Worm (Caenorhabditis elegans) whole organism, young adult: ENCODE measurements around the gene rec-8.
A peak's percentile ranks its signal among the peaks of the same experiment; 100 is the strongest.

ENCODE experiments used
- B0035.1 ChIP-seq: sonication (generic microtip); optimal IDR thresholded peaks from 2 replicates; lab custom pipeline; 2016; ENCODE audit warnings: missing genetic modification characterization, mild to moderate bottlenecking, missing compliant biosample characterization, missing genotype, missing genetic modification reagents
- D2030.7 ChIP-seq: fragments of 200-800 bp; sonication (Bioruptor generic); IDR thresholded peaks from 2 replicates; pipeline ENCODE4 v1.3.6; 2022; ENCODE audit warnings: missing genetic modification reagents, missing genetic modification characterization, missing compliant biosample characterization
- F33H1.4 ChIP-seq: fragments of 200-800 bp; sonication (Bioruptor generic); IDR thresholded peaks from 2 replicates; pipeline ENCODE4 v1.3.6; 2022; ENCODE audit warnings: missing genetic modification reagents, missing genetic modification characterization, missing compliant biosample characterization
- F49E8.2 ChIP-seq: sonication (generic microtip); optimal IDR thresholded peaks from 3 replicates; lab custom pipeline; 2017; ENCODE audit warnings: missing genetic modification characterization, mild to moderate bottlenecking, missing compliant biosample characterization, antibody characterized with exemption, moderate library complexity; ENCODE audit not compliant: insufficient read depth
- K12H6.12 ChIP-seq: fragments of 200-800 bp; sonication (Bioruptor generic); optimal IDR thresholded peaks from 2 replicates; lab custom pipeline; 2018; ENCODE audit warnings: mild to moderate bottlenecking, missing genetic modification characterization, missing compliant biosample characterization
- T26A5.8 ChIP-seq: sonication (generic microtip); optimal IDR thresholded peaks from 2 replicates; lab custom pipeline; 2016; ENCODE audit warnings: missing genetic modification characterization, missing compliant biosample characterization
- Y53F4B.3 ChIP-seq: fragments of 200-800 bp; sonication (Bioruptor generic); IDR thresholded peaks from 2 replicates; pipeline ENCODE4 v1.3.6; 2022; ENCODE audit warnings: missing genetic modification reagents, missing genetic modification characterization, missing compliant biosample characterization
- Y53G8AR.9 ChIP-seq: fragments of 200-800 bp; sonication (Bioruptor generic); conservative IDR thresholded peaks from 2 replicates; pipeline ENCODE4 v1.3.6; 2022; ENCODE audit warnings: missing genetic modification reagents, missing genetic modification characterization, missing compliant biosample characterization
- Y56A3A.18 ChIP-seq: fragments of 200-800 bp; sonication (Bioruptor generic); IDR thresholded peaks from 2 replicates; pipeline ENCODE4 v1.3.6; 2022; ENCODE audit warnings: missing genetic modification reagents, missing genetic modification characterization, missing compliant biosample characterization
- Y95B8A.8 ChIP-seq: fragments of 200-800 bp; sonication (Bioruptor generic); IDR thresholded peaks from 2 replicates; pipeline ENCODE4 v1.3.6; 2022; ENCODE audit warnings: missing genetic modification reagents, missing genetic modification characterization, missing compliant biosample characterization
- ZK185.1 ChIP-seq: sonication (generic microtip); optimal IDR thresholded peaks from 2 replicates; lab custom pipeline; 2016; ENCODE audit warnings: mild to moderate bottlenecking, missing genetic modification characterization, missing compliant biosample characterization; ENCODE audit not compliant: poor library complexity, severe bottlenecking
- ama-1 ChIP-seq, 3 experiments: fragments of 150-350 bp in 1 of 3; sonication (generic microtip) in 2 of 3; optimal IDR thresholded peaks; 2 replicates each; lab custom pipeline; 2014 to 2018; ENCODE audit warnings: missing biosample characterization in 2 of 3, missing genetic modification characterization in 2 of 3, missing genetic modification reagents in 2 of 3
- aptf-2 ChIP-seq: fragments of 200-800 bp; sonication (Bioruptor generic); conservative IDR thresholded peaks from 2 replicates; pipeline ENCODE4 v1.3.6; 2022; ENCODE audit warnings: missing genetic modification reagents, missing genetic modification characterization, missing compliant biosample characterization
- atf-7 ChIP-seq: sonication (generic microtip); optimal IDR thresholded peaks from 2 replicates; lab custom pipeline; 2017; ENCODE audit warnings: mild to moderate bottlenecking, missing genetic modification characterization, missing compliant biosample characterization
- attf-6 ChIP-seq: fragments of 200-800 bp; sonication (Bioruptor generic); IDR thresholded peaks from 2 replicates; pipeline ENCODE4 v1.3.6; 2022; ENCODE audit warnings: missing genetic modification reagents, missing genetic modification characterization, missing compliant biosample characterization
- bed-2 ChIP-seq: fragments of 200-800 bp; sonication (Bioruptor generic); IDR thresholded peaks from 2 replicates; pipeline ENCODE4 v1.3.6; 2022; ENCODE audit warnings: missing genetic modification reagents, missing genetic modification characterization, missing compliant biosample characterization
- cebp-1 ChIP-seq, 2 experiments: fragments of 200-800 bp in 1 of 2; sonication (Bioruptor generic) in 1 of 2; sonication (generic microtip) in 1 of 2; IDR thresholded peaks in 1 of 2; optimal IDR thresholded peaks in 1 of 2; 2 replicates each; pipeline versions ENCODE4 v1.3.6 to Lab custom; 2017 to 2022; ENCODE audit warnings: missing compliant biosample characterization in 2 of 2, missing genetic modification characterization in 2 of 2, mild to moderate bottlenecking in 1 of 2, missing genetic modification reagents in 1 of 2, moderate library complexity in 1 of 2
- ceh-100 ChIP-seq: fragments of 200-800 bp; sonication (Bioruptor generic); IDR thresholded peaks from 2 replicates; pipeline ENCODE4 v1.3.6; 2022; ENCODE audit warnings: missing genetic modification reagents, missing genetic modification characterization, missing compliant biosample characterization
- ceh-91 ChIP-seq: fragments of 200-800 bp; sonication (Bioruptor generic); IDR thresholded peaks from 2 replicates; pipeline ENCODE4 v1.3.6; 2022; ENCODE audit warnings: missing genetic modification reagents, missing genetic modification characterization, missing compliant biosample characterization
- chd-7 ChIP-seq: sonication (generic microtip); optimal IDR thresholded peaks from 2 replicates; lab custom pipeline; 2016; ENCODE audit warnings: mild to moderate bottlenecking, missing genetic modification characterization, moderate library complexity, missing compliant biosample characterization
- dpl-1 ChIP-seq: fragments of 150-350 bp; optimal IDR thresholded peaks from 2 replicates; lab custom pipeline; 2014; ENCODE audit warnings: missing biosample characterization, missing genetic modification reagents, missing genetic modification characterization
- efl-1 ChIP-seq: fragments of 150-350 bp; optimal IDR thresholded peaks from 2 replicates; lab custom pipeline; 2014; ENCODE audit warnings: missing biosample characterization, missing genetic modification reagents, missing genetic modification characterization
- egl-18 ChIP-seq: fragments of 200-800 bp; sonication (Bioruptor generic); IDR thresholded peaks from 2 replicates; pipeline ENCODE4 v1.3.6; 2022; ENCODE audit warnings: missing genetic modification reagents, missing genetic modification characterization, missing compliant biosample characterization
- egl-44 ChIP-seq: fragments of 200-800 bp; sonication (Bioruptor generic); IDR thresholded peaks from 2 replicates; pipeline ENCODE4 v1.3.6; 2022; ENCODE audit warnings: missing genetic modification reagents, missing genetic modification characterization, missing compliant biosample characterization
- fkh-3 ChIP-seq: sonication (generic microtip); optimal IDR thresholded peaks from 2 replicates; lab custom pipeline; 2016; ENCODE audit warnings: mild to moderate bottlenecking, missing genetic modification characterization, missing compliant biosample characterization
- hmg-1.2 ChIP-seq: fragments of 200-800 bp; sonication (Bioruptor generic); IDR thresholded peaks from 2 replicates; pipeline ENCODE4 v1.3.6; 2022; ENCODE audit warnings: missing genetic modification reagents, missing genetic modification characterization, missing compliant biosample characterization
- hsf-1 ChIP-seq: fragments of 200-800 bp; sonication (Bioruptor generic); IDR thresholded peaks from 2 replicates; pipeline ENCODE4 v1.3.6; 2022; ENCODE audit warnings: missing genetic modification reagents, missing genetic modification characterization, missing compliant biosample characterization
- lag-1 ChIP-seq: fragments of 200-800 bp; sonication (Bioruptor generic); IDR thresholded peaks from 2 replicates; pipeline ENCODE4 v1.3.6; 2022; ENCODE audit warnings: missing genetic modification reagents, missing genetic modification characterization, missing compliant biosample characterization
- let-526 ChIP-seq: fragments of 200-800 bp; sonication (Bioruptor generic); IDR thresholded peaks from 2 replicates; pipeline ENCODE4 v1.3.6; 2022; ENCODE audit warnings: missing genetic modification reagents, missing genetic modification characterization, missing compliant biosample characterization
- lin-54 ChIP-seq: fragments of 200-800 bp; sonication (Bioruptor generic); optimal IDR thresholded peaks from 2 replicates; lab custom pipeline; 2018; ENCODE audit warnings: mild to moderate bottlenecking, missing genetic modification characterization, missing compliant biosample characterization
- lsl-1 ChIP-seq: fragments of 200-800 bp; sonication (Bioruptor generic); optimal IDR thresholded peaks from 2 replicates; lab custom pipeline; 2018; ENCODE audit warnings: mild to moderate bottlenecking, missing genetic modification characterization, moderate library complexity, missing compliant biosample characterization
- madf-6 ChIP-seq: fragments of 200-800 bp; sonication (Bioruptor generic); IDR thresholded peaks from 2 replicates; pipeline ENCODE4 v1.3.6; 2022; ENCODE audit warnings: missing genetic modification reagents, missing genetic modification characterization, missing compliant biosample characterization
- madf-8 ChIP-seq: fragments of 200-800 bp; sonication (Bioruptor generic); conservative IDR thresholded peaks from 2 replicates; pipeline ENCODE4 v1.3.6; 2022; ENCODE audit warnings: missing genetic modification reagents, missing genetic modification characterization, missing compliant biosample characterization
- mcd-1 ChIP-seq: fragments of 200-800 bp; sonication (Bioruptor generic); IDR thresholded peaks from 2 replicates; pipeline ENCODE4 v1.3.6; 2022; ENCODE audit warnings: missing genetic modification reagents, missing genetic modification characterization, missing compliant biosample characterization
- nfyb-1 ChIP-seq: fragments of 200-800 bp; sonication (Bioruptor generic); IDR thresholded peaks from 2 replicates; pipeline ENCODE4 v1.3.6; 2022; ENCODE audit warnings: missing genetic modification reagents, missing genetic modification characterization, missing compliant biosample characterization
- nhr-27 ChIP-seq: fragments of 200-800 bp; sonication (Bioruptor generic); optimal IDR thresholded peaks from 2 replicates; lab custom pipeline; 2018; ENCODE audit warnings: mild to moderate bottlenecking, missing genetic modification characterization, moderate library complexity, missing compliant biosample characterization
- nhr-80 ChIP-seq: sonication (generic microtip); optimal IDR thresholded peaks from 2 replicates; lab custom pipeline; 2016; ENCODE audit warnings: missing genetic modification characterization, missing compliant biosample characterization
- rcor-1 ChIP-seq: fragments of 200-800 bp; sonication (Bioruptor generic); IDR thresholded peaks from 2 replicates; pipeline ENCODE4 v1.3.6; 2022; ENCODE audit warnings: missing genetic modification reagents, missing genetic modification characterization, missing compliant biosample characterization
- sdz-38 ChIP-seq: sonication (generic microtip); optimal IDR thresholded peaks from 2 replicates; lab custom pipeline; 2016; ENCODE audit warnings: missing genotype, missing genetic modification characterization, missing compliant biosample characterization
- snpc-1.3 ChIP-seq: sonication (generic microtip); optimal IDR thresholded peaks from 2 replicates; lab custom pipeline; 2017; ENCODE audit warnings: missing genetic modification characterization, mild to moderate bottlenecking, missing compliant biosample characterization, antibody characterized with exemption, moderate library complexity, missing genotype, missing genetic modification reagents; ENCODE audit not compliant: insufficient read depth
- snpc-3.4 ChIP-seq: sonication (generic microtip); optimal IDR thresholded peaks from 2 replicates; lab custom pipeline; 2017; ENCODE audit warnings: missing genetic modification characterization, mild to moderate bottlenecking, missing compliant biosample characterization, antibody characterized with exemption, moderate library complexity, missing genotype, missing genetic modification reagents
- snpc-4 ChIP-seq, 5 experiments: fragments of 150-350 bp in 1 of 5; sonication (generic microtip) in 4 of 5; optimal IDR thresholded peaks; 2 replicates each; lab custom pipeline; 2014 to 2018; ENCODE audit warnings: missing genetic modification characterization in 5 of 5, missing biosample characterization in 3 of 5, antibody characterized with exemption in 2 of 5, mild to moderate bottlenecking in 2 of 5, missing compliant biosample characterization in 2 of 5, missing genotype in 2 of 5, moderate library complexity in 2 of 5, missing genetic modification reagents in 1 of 5
- tbx-9 ChIP-seq: sonication (generic microtip); optimal IDR thresholded peaks from 2 replicates; lab custom pipeline; 2016; ENCODE audit warnings: borderline replicate concordance, missing genetic modification characterization, inconsistent platforms, missing compliant biosample characterization
- xnd-1 ChIP-seq: sonication (generic microtip); optimal IDR thresholded peaks from 2 replicates; lab custom pipeline; 2016; ENCODE audit warnings: missing genotype, missing genetic modification reagents, missing genetic modification characterization, missing compliant biosample characterization
- zfh-2 ChIP-seq: fragments of 200-800 bp; sonication (Bioruptor generic); conservative IDR thresholded peaks from 2 replicates; pipeline ENCODE4 v1.3.6; 2022; ENCODE audit warnings: missing genetic modification reagents, missing genetic modification characterization, missing compliant biosample characterization

rec-8 gene

ce11 chrIV:13311331-13312034, 41.5 kb downstream of the rec-8 start:
- no peak for TF ChIP-seq egl-18 (GFP tag; lab: Robert Waterston, UW)
- TF ChIP-seq snpc-3.4: peak; percentile 61
- TF ChIP-seq F49E8.2 (tag; lab: Kevin White, UChicago): peak; percentile 55
- no peak for TF ChIP-seq B0035.1
- TF ChIP-seq attf-6 (GFP tag; lab: Robert Waterston, UW): peak; percentile 66
- TF ChIP-seq snpc-1.3 (tag; lab: Kevin White, UChicago): peak; percentile 16
- TF ChIP-seq lag-1 (GFP tag; lab: Robert Waterston, UW): no peak
- TF ChIP-seq zfh-2 (GFP tag; lab: Robert Waterston, UW): no peak
- no peak for TF ChIP-seq Y95B8A.8
- TF ChIP-seq mcd-1: 0 out of 2 replicates have a peak, but pooled peaks have one; percentile 31
- peak; percentile 20; the same call in 1 of the 2 replicates for TF ChIP-seq rcor-1 (GFP tag; lab: Robert Waterston, UW)
- peak; percentile 96 for TF ChIP-seq F33H1.4 (GFP tag; lab: Robert Waterston, UW)
- TF ChIP-seq nfyb-1 (GFP tag; lab: Robert Waterston, UW): peak; percentile 10; the same call in 1 of the 2 replicates
- peak; percentile 54; the same call in 1 of the 2 replicates for TF ChIP-seq Y53G8AR.9
- TF ChIP-seq Y56A3A.18 (GFP tag; lab: Robert Waterston, UW): no peak
- no peak for TF ChIP-seq snpc-4 (GFP tag; optimal IDR thresholded peaks at IDR 0.05; lab: Kevin White, UChicago)
- peak in 2 of 4 experiments; percentile 64 for TF ChIP-seq snpc-4 (tag; optimal IDR thresholded peaks at IDR 0.05; lab: Kevin White, UChicago)
- TF ChIP-seq K12H6.12 (tag; lab: Kevin White, UChicago): no peak
- no peak for TF ChIP-seq nhr-27 (tag; lab: Kevin White, UChicago)
- no peak for TF ChIP-seq T26A5.8 (tag; lab: Kevin White, UChicago)
- no peak for TF ChIP-seq atf-7
- peak; percentile 4 for TF ChIP-seq lin-54 (GFP tag; lab: Kevin White, UChicago)
- no peak for TF ChIP-seq sdz-38 (tag; lab: Kevin White, UChicago)
- peak; percentile 100 for TF ChIP-seq madf-8 (GFP tag; lab: Robert Waterston, UW)
- no peak for TF ChIP-seq fkh-3 (tag; lab: Kevin White, UChicago)
- no peak for TF ChIP-seq chd-7 (tag; lab: Kevin White, UChicago)
- TF ChIP-seq ama-1 (optimal IDR thresholded peaks at IDR 0.05; lab: Kevin White, UChicago): no peak
- TF ChIP-seq ama-1 (GFP tag; optimal IDR thresholded peaks at IDR 0.05; lab: Kevin White, UChicago): no peak
- peak; percentile 41; the same call in 1 of the 2 replicates for TF ChIP-seq D2030.7 (GFP tag; lab: Robert Waterston, UW)
- TF ChIP-seq nhr-80: peak; percentile 5
- no peak for TF ChIP-seq egl-44 (GFP tag; lab: Robert Waterston, UW)
- peak; percentile 100 for TF ChIP-seq madf-6 (GFP tag; lab: Robert Waterston, UW)
- peak; percentile 75 for TF ChIP-seq ceh-91 (GFP tag; lab: Robert Waterston, UW)
- peak; percentile 52; the same call in 1 of the 2 replicates for TF ChIP-seq hsf-1
- no peak for TF ChIP-seq Y53F4B.3
- peak; percentile 37 for TF ChIP-seq efl-1 (GFP tag; lab: Kevin White, UChicago)
- no peak for TF ChIP-seq aptf-2
- no peak for TF ChIP-seq ceh-100
- peak; percentile 83 for TF ChIP-seq lsl-1 (GFP tag; lab: Kevin White, UChicago)
- peak; percentile 26; the same call in 1 of the 2 replicates for TF ChIP-seq hmg-1.2
- TF ChIP-seq bed-2: no peak
- TF ChIP-seq xnd-1 (tag; lab: Kevin White, UChicago): peak; percentile 99
- TF ChIP-seq cebp-1 (GFP tag; IDR thresholded peaks at IDR 0.05; lab: Robert Waterston, UW): no peak
- peak; percentile 3 for TF ChIP-seq cebp-1 (tag; optimal IDR thresholded peaks at IDR 0.05; lab: Kevin White, UChicago)
- TF ChIP-seq dpl-1 (GFP tag; lab: Kevin White, UChicago): peak; percentile 16
- no peak for TF ChIP-seq tbx-9 (tag; lab: Kevin White, UChicago)
- no peak for TF ChIP-seq ZK185.1 (tag; lab: Kevin White, UChicago)
- TF ChIP-seq let-526 (GFP tag; lab: Robert Waterston, UW): no peak
